Fruit fly (Drosophila melanogaster) ovary, adult (tissue): Measurements from ENCODE around the gene Ubx.

ENCODE experiments used
- CG17801 ChIP-seq: fragments of 200-800 bp; optimal IDR thresholded peaks from 2 replicates; lab custom pipeline; 2019; ENCODE audit warnings: missing biosample characterization, mild to moderate bottlenecking, missing genetic modification characterization, moderate library complexity; ENCODE audit not compliant: partially characterized antibody

Ubx gene

dm6 chr3R:16611240-16611639 is 123.0 kb downstream of the Ubx start:
- no peak for TF ChIP-seq CG17801 (GFP tag; lab: Kevin White, UChicago)

dm6 chr3R:16608920-16609319 is 125.3 kb downstream of the Ubx start, which contains the start of gene NPF:
TSS of gene NPF (plus strand) at chr3R:16609220.
- no peak for TF ChIP-seq CG17801 (GFP tag; lab: Kevin White, UChicago)
